Fruit fly (Drosophila melanogaster) whole organism, prepupa: Measurements from ENCODE around the gene msl-2.

ENCODE experiments used
- Blimp-1 ChIP-seq: fragments of 200-800 bp; sonication (Bioruptor generic); optimal IDR thresholded peaks from 3 replicates; lab custom pipeline; 2017; ENCODE audit warnings: missing biosample characterization, missing genetic modification characterization, mild to moderate bottlenecking, moderate library complexity, missing genetic modification reagents
- CG10631 ChIP-seq: fragments of 200-800 bp; sonication (Bioruptor generic); optimal IDR thresholded peaks from 2 replicates; lab custom pipeline; 2016; ENCODE audit warnings: missing biosample characterization, missing genetic modification characterization
- CG16779 ChIP-seq: fragments of 200-800 bp; sonication (Bioruptor generic); optimal IDR thresholded peaks from 3 replicates; lab custom pipeline; 2017; ENCODE audit warnings: missing biosample characterization, mild to moderate bottlenecking, missing genetic modification characterization
- CG32006 ChIP-seq: fragments of 200-800 bp; sonication (Bioruptor generic); optimal IDR thresholded peaks from 3 replicates; lab custom pipeline; 2017; ENCODE audit warnings: missing biosample characterization, mild to moderate bottlenecking, missing genetic modification characterization
- CG34406 ChIP-seq: fragments of 200-800 bp; sonication (Bioruptor generic); optimal IDR thresholded peaks from 3 replicates; lab custom pipeline; 2016; ENCODE audit warnings: missing biosample characterization, missing genetic modification characterization
- CG6854 ChIP-seq: fragments of 200-800 bp; sonication (Bioruptor generic); optimal IDR thresholded peaks from 2 replicates; lab custom pipeline; 2017; ENCODE audit warnings: missing biosample characterization, mild to moderate bottlenecking, missing genetic modification characterization
- CG8119 ChIP-seq: fragments of 200-800 bp; sonication (Bioruptor generic); IDR thresholded peaks from 3 replicates; pipeline ENCODE4 v1.3.6; 2022; ENCODE audit warnings: missing biosample characterization, missing genetic modification characterization
- Hr38 ChIP-seq: sonication (Bioruptor generic); optimal IDR thresholded peaks from 2 replicates; lab custom pipeline; 2016; ENCODE audit warnings: missing biosample characterization, missing genetic modification characterization
- Hr39 ChIP-seq: fragments of 200-800 bp; sonication (Bioruptor generic); optimal IDR thresholded peaks from 2 replicates; lab custom pipeline; 2016; ENCODE audit warnings: missing biosample characterization, missing genetic modification characterization
- OdsH ChIP-seq: fragments of 200-800 bp; sonication (Bioruptor generic); optimal IDR thresholded peaks from 3 replicates; lab custom pipeline; 2016; ENCODE audit warnings: missing biosample characterization, missing genetic modification characterization
- Sox102F ChIP-seq: fragments of 200-800 bp; sonication (Bioruptor generic); optimal IDR thresholded peaks from 2 replicates; lab custom pipeline; 2016; ENCODE audit warnings: missing biosample characterization, mild to moderate bottlenecking, missing genetic modification characterization
- dsx ChIP-seq: fragments of 200-800 bp; optimal IDR thresholded peaks from 3 replicates; lab custom pipeline; 2019; ENCODE audit warnings: missing biosample characterization, mild to moderate bottlenecking, missing genetic modification characterization, moderate library complexity; ENCODE audit not compliant: poor library complexity, severe bottlenecking
- fkh ChIP-seq: fragments of 200-800 bp; sonication (Bioruptor generic); optimal IDR thresholded peaks from 3 replicates; lab custom pipeline; 2017; ENCODE audit warnings: missing biosample characterization, mild to moderate bottlenecking, missing genetic modification characterization, moderate library complexity
- vri ChIP-seq: fragments of 200-800 bp; sonication (Bioruptor generic); optimal IDR thresholded peaks from 3 replicates; lab custom pipeline; 2016; ENCODE audit warnings: missing biosample characterization, mild to moderate bottlenecking, missing genetic modification characterization

DNA sequence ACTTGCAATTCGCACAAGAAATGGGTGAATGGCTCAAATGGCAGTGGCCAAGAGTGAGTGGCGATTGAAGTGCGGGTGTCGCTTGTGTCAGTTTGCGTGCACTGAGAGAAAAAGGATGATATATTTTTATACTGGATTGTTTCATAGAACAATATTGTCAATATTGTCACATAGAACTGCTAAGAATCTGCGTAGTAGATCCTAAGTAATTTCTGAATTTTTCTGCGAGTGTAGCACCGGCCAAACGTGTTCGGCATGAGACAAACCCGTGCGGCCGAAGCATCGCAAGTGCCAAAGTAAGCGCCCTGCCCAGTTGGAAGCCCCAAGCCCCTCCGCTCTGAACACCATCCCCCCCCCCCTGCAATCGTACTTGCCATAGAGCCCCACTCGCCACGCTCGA, 25.6 kb downstream of the msl-2 start:
- TF ChIP-seq Hr39 (GFP tag; lab: Kevin White, UChicago): peak; percentile 40
- TF ChIP-seq CG32006 (GFP tag; lab: Kevin White, UChicago): peak; percentile 70
- no peak for TF ChIP-seq dsx (GFP tag; lab: Kevin White, UChicago)
- peak; percentile 83 for TF ChIP-seq OdsH (GFP tag; lab: Kevin White, UChicago)
- peak; percentile 90 for TF ChIP-seq CG8119 (GFP tag; lab: Robert Waterston, UW)
- TF ChIP-seq CG34406 (GFP tag; lab: Kevin White, UChicago): no peak
- peak; percentile 23 for TF ChIP-seq vri (GFP tag; lab: Kevin White, UChicago)
- peak; percentile 57 for TF ChIP-seq Sox102F (GFP tag; lab: Kevin White, UChicago)
- peak; percentile 41 for TF ChIP-seq Hr38 (GFP tag; lab: Kevin White, UChicago)
- peak; percentile 59 for TF ChIP-seq CG10631
- no peak for TF ChIP-seq fkh (GFP tag; lab: Kevin White, UChicago)
- TF ChIP-seq CG16779 (tag; lab: Kevin White, UChicago): no peak
- no peak for TF ChIP-seq Blimp-1
- TF ChIP-seq CG6854 (GFP tag; lab: Kevin White, UChicago): no peak
